Worm (Caenorhabditis elegans) whole organism, late embryonic: Measurements from ENCODE around the gene T16G12.4.

ENCODE experiments used
- ama-1 ChIP-seq: fragments of 150-350 bp; optimal IDR thresholded peaks from 2 replicates; lab custom pipeline; 2014
- ceh-6 ChIP-seq: fragments of 200-800 bp; sonication (Bioruptor generic); optimal IDR thresholded peaks from 2 replicates; lab custom pipeline; 2018; ENCODE audit warnings: mild to moderate bottlenecking, missing genetic modification characterization, missing compliant biosample characterization
- dve-1 ChIP-seq: sonication (generic microtip); optimal IDR thresholded peaks from 2 replicates; lab custom pipeline; 2017; ENCODE audit warnings: antibody characterized with exemption, mild to moderate bottlenecking, missing genetic modification characterization, missing compliant biosample characterization
- fax-1 ChIP-seq: sonication (generic microtip); optimal IDR thresholded peaks from 2 replicates; lab custom pipeline; 2016; ENCODE audit warnings: missing genotype, missing genetic modification characterization, missing compliant biosample characterization
- fkh-10 ChIP-seq: fragments of 150-350 bp; optimal IDR thresholded peaks from 2 replicates; lab custom pipeline; 2014; ENCODE audit warnings: missing biosample characterization, missing genetic modification reagents, missing genetic modification characterization
- madf-2 ChIP-seq: sonication (generic microtip); optimal IDR thresholded peaks from 2 replicates; lab custom pipeline; 2017; ENCODE audit warnings: missing genetic modification characterization, missing compliant biosample characterization
- nhr-11 ChIP-seq: fragments of 150-350 bp; optimal IDR thresholded peaks from 2 replicates; lab custom pipeline; 2014; ENCODE audit warnings: missing biosample characterization, missing genetic modification characterization
- nhr-232 ChIP-seq: sonication (generic microtip); optimal IDR thresholded peaks from 2 replicates; lab custom pipeline; 2016; ENCODE audit warnings: missing genetic modification characterization, missing compliant biosample characterization
- pag-3 ChIP-seq: sonication (generic microtip); optimal IDR thresholded peaks from 2 replicates; lab custom pipeline; 2016; ENCODE audit warnings: missing compliant biosample characterization, missing genetic modification characterization, borderline replicate concordance
- pat-9 ChIP-seq: fragments of 200-800 bp; sonication (Bioruptor generic); optimal IDR thresholded peaks from 2 replicates; lab custom pipeline; 2018; ENCODE audit warnings: mild to moderate bottlenecking, missing genetic modification characterization, moderate library complexity, missing compliant biosample characterization
- pax-1 ChIP-seq: fragments of 150-350 bp; optimal IDR thresholded peaks from 2 replicates; lab custom pipeline; 2014; ENCODE audit warnings: missing biosample characterization, missing genetic modification characterization
- pha-4 ChIP-seq: fragments of 150-350 bp; optimal IDR thresholded peaks from 2 replicates; lab custom pipeline; 2018; ENCODE audit warnings: missing biosample characterization, missing genetic modification reagents, missing genetic modification characterization
- pqm-1 ChIP-seq: sonication (generic microtip); optimal IDR thresholded peaks from 2 replicates; lab custom pipeline; 2016; ENCODE audit warnings: missing genetic modification characterization, missing compliant biosample characterization
- unc-86 ChIP-seq: sonication (generic microtip); optimal IDR thresholded peaks from 2 replicates; lab custom pipeline; 2016; ENCODE audit warnings: missing genetic modification characterization, missing compliant biosample characterization

DNA sequence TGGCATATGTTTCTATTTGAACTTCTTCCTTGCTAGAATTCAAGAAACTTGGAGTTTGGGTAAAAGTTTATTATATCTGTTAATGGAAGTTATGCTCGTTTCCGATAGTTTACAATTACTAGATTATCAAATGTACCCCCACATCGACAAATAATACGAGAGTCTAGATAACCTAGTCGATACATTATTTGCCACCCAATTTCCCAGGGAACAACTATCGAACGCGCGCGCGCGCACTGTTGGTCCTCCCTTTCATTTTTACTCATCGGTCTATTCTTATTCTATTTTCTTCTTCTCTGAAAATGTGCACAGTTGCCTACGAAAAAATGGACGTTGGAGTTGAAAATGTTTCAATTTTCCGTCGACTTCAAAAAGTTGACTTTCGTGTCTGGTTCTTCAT, 3.0 kb downstream of the T16G12.4 start, which contains the start of gene T16G12.13:
- TF ChIP-seq ceh-6 (GFP tag; lab: Kevin White, UChicago) (no peak), fkh-10 (GFP tag; lab: Kevin White, UChicago) (no peak), pat-9 (tag; lab: Kevin White, UChicago) (no peak), nhr-11 (tag; lab: Kevin White, UChicago) (no peak), ama-1 (lab: Kevin White, UChicago) (no peak), pag-3 (no peak), pqm-1 (tag; lab: Kevin White, UChicago) (no peak), unc-86 (tag; lab: Kevin White, UChicago) (no peak), dve-1 (no peak), nhr-232 (tag; lab: Kevin White, UChicago) (no peak), fax-1 (tag; lab: Kevin White, UChicago) (no peak), pha-4 (no peak), pax-1 (tag; lab: Kevin White, UChicago) (no peak), madf-2 (tag; lab: Kevin White, UChicago) (no peak)
